Fruit fly (Drosophila melanogaster) whole organism, embryonic: Measurements from ENCODE around the gene CG31960.

Experiments
- C15 ChIP-seq: fragments of 200-800 bp; sonication (Bioruptor generic); IDR thresholded peaks from 3 replicates; pipeline ENCODE4 v1.3.6; 2022; ENCODE audit warnings: missing biosample characterization, missing genetic modification characterization
- CG10431 ChIP-seq: fragments of 200-800 bp; sonication (Bioruptor generic); optimal IDR thresholded peaks from 3 replicates; lab custom pipeline; 2018; ENCODE audit warnings: missing biosample characterization, mild to moderate bottlenecking, missing genetic modification characterization
- CG10462 ChIP-seq: fragments of 200-800 bp; sonication (Bioruptor generic); optimal IDR thresholded peaks from 2 replicates; lab custom pipeline; 2016; ENCODE audit warnings: missing biosample characterization, missing genetic modification characterization
- CG16815 ChIP-seq: fragments of 200-800 bp; sonication (Bioruptor generic); optimal IDR thresholded peaks from 3 replicates; lab custom pipeline; 2017; ENCODE audit warnings: missing biosample characterization, mild to moderate bottlenecking, missing genetic modification characterization
- CG1832 ChIP-seq: fragments of 200-800 bp; sonication (Bioruptor generic); optimal IDR thresholded peaks from 2 replicates; lab custom pipeline; 2017; ENCODE audit warnings: missing biosample characterization, mild to moderate bottlenecking, missing genetic modification characterization, inconsistent platforms
- CG18764 ChIP-seq: fragments of 200-800 bp; sonication (Bioruptor generic); optimal IDR thresholded peaks from 3 replicates; lab custom pipeline; 2016; ENCODE audit warnings: missing biosample characterization, missing genetic modification characterization
- CG34224 ChIP-seq: fragments of 200-800 bp; sonication (Bioruptor generic); IDR thresholded peaks from 3 replicates; pipeline ENCODE4 v1.3.6; 2022; ENCODE audit warnings: missing biosample characterization, missing genetic modification characterization; ENCODE audit not compliant: partially characterized antibody
- CG4328 ChIP-seq: fragments of 200-800 bp; sonication (Bioruptor generic); optimal IDR thresholded peaks from 3 replicates; lab custom pipeline; 2017; ENCODE audit warnings: missing biosample characterization, missing genetic modification reagents, missing genetic modification characterization
- CG4707 ChIP-seq: fragments of 200-800 bp; sonication (Bioruptor generic); optimal IDR thresholded peaks from 2 replicates; lab custom pipeline; 2018; ENCODE audit warnings: missing biosample characterization, mild to moderate bottlenecking, missing genetic modification characterization, moderate library complexity
- CG6765 ChIP-seq: fragments of 200-800 bp; sonication (Bioruptor generic); optimal IDR thresholded peaks from 3 replicates; lab custom pipeline; 2017; ENCODE audit warnings: missing biosample characterization, mild to moderate bottlenecking, missing genetic modification characterization
- CG7271 ChIP-seq: fragments of 200-800 bp; sonication (Bioruptor generic); optimal IDR thresholded peaks from 2 replicates; lab custom pipeline; 2018; ENCODE audit warnings: missing biosample characterization, mild to moderate bottlenecking, missing genetic modification characterization, moderate library complexity
- CG7357 ChIP-seq: fragments of 200-800 bp; sonication (Bioruptor generic); IDR thresholded peaks from 3 replicates; pipeline ENCODE4 v1.3.6; 2022; ENCODE audit warnings: missing biosample characterization, missing genetic modification characterization
- CG9727 ChIP-seq: fragments of 200-800 bp; sonication (Bioruptor generic); optimal IDR thresholded peaks from 3 replicates; lab custom pipeline; 2017; ENCODE audit warnings: missing biosample characterization, mild to moderate bottlenecking, missing genetic modification characterization
- Dad ChIP-seq: fragments of 200-800 bp; sonication (Bioruptor generic); optimal IDR thresholded peaks from 3 replicates; lab custom pipeline; 2016; ENCODE audit warnings: missing biosample characterization, missing genetic modification characterization
- Dek ChIP-seq: fragments of 200-800 bp; sonication (Bioruptor generic); optimal IDR thresholded peaks from 3 replicates; lab custom pipeline; 2019; ENCODE audit warnings: missing biosample characterization, mild to moderate bottlenecking, missing genetic modification characterization, moderate library complexity
- Doc2 ChIP-seq: fragments of 200-800 bp; sonication (Bioruptor generic); IDR thresholded peaks from 2 replicates; pipeline ENCODE4 v1.3.6; 2022; ENCODE audit warnings: missing biosample characterization, missing genetic modification characterization
- E2f1 ChIP-seq: fragments of 200-800 bp; sonication (Bioruptor generic); IDR thresholded peaks from 2 replicates; pipeline ENCODE4 v1.3.6; 2022; ENCODE audit warnings: missing biosample characterization, missing genetic modification characterization
- Fer3 ChIP-seq: fragments of 200-800 bp; sonication (Bioruptor generic); optimal IDR thresholded peaks from 2 replicates; lab custom pipeline; 2018; ENCODE audit warnings: missing biosample characterization, mild to moderate bottlenecking, missing genetic modification characterization, moderate library complexity
- H15 ChIP-seq: fragments of 200-800 bp; sonication (Bioruptor generic); IDR thresholded peaks from 3 replicates; pipeline ENCODE4 v1.3.6; 2022; ENCODE audit warnings: missing biosample characterization, missing genetic modification characterization
- Lim3 ChIP-seq: fragments of 200-800 bp; sonication (Bioruptor generic); IDR thresholded peaks from 2 replicates; pipeline ENCODE4 v1.3.6; 2022; ENCODE audit warnings: missing biosample characterization, missing genetic modification characterization
- Med ChIP-seq: fragments of 200-800 bp; sonication (Bioruptor generic); peaks from one replicate; lab custom pipeline; 2016; ENCODE audit warnings: missing biosample characterization, missing genetic modification characterization, mild to moderate bottlenecking, inconsistent platforms, moderate library complexity
- NFAT ChIP-seq: fragments of 200-800 bp; sonication (Bioruptor generic); IDR thresholded peaks from 2 replicates; pipeline ENCODE4 v1.3.6; 2022; ENCODE audit warnings: missing biosample characterization, missing genetic modification characterization
- Scr ChIP-seq: fragments of 200-800 bp; sonication (Bioruptor generic); IDR thresholded peaks from 2 replicates; pipeline ENCODE4 v1.3.6; 2022; ENCODE audit warnings: missing biosample characterization, missing genetic modification characterization; ENCODE audit not compliant: partially characterized antibody
- Spps ChIP-seq: fragments of 200-800 bp; sonication (Bioruptor generic); optimal IDR thresholded peaks from 2 replicates; lab custom pipeline; 2018; ENCODE audit warnings: missing biosample characterization, mild to moderate bottlenecking, missing genetic modification characterization
- Trl ChIP-seq, 3 experiments: fragments of >200 bp in 2 of 3; fragments of 200-800 bp in 1 of 3; sonication (Bioruptor generic) in 1 of 3; optimal IDR thresholded peaks; 2 replicates in 1 of 3; 3 replicates in 2 of 3; lab custom pipeline; 2016 to 2017; ENCODE audit warnings: missing biosample characterization in 1 of 3, missing genetic modification characterization in 1 of 3
- Xrp1 ChIP-seq: fragments of 200-800 bp; sonication (Bioruptor generic); IDR thresholded peaks from 2 replicates; pipeline ENCODE4 v1.3.6; 2022; ENCODE audit warnings: missing biosample characterization, missing genetic modification characterization
- ase ChIP-seq: fragments of 200-800 bp; sonication (Bioruptor generic); IDR thresholded peaks from 3 replicates; pipeline ENCODE4 v1.3.6; 2022; ENCODE audit warnings: missing biosample characterization, missing genetic modification characterization
- bab2 ChIP-seq: fragments of 200-800 bp; sonication (Bioruptor generic); optimal IDR thresholded peaks from 2 replicates; lab custom pipeline; 2016; ENCODE audit warnings: missing biosample characterization, missing genetic modification characterization
- bcd ChIP-seq: fragments of 200-800 bp; sonication (Bioruptor generic); optimal IDR thresholded peaks from 2 replicates; lab custom pipeline; 2017; ENCODE audit warnings: missing biosample characterization, mild to moderate bottlenecking, missing genetic modification characterization
- bigmax ChIP-seq: fragments of 200-800 bp; sonication (Bioruptor generic); optimal IDR thresholded peaks from 2 replicates; lab custom pipeline; 2018; ENCODE audit warnings: missing biosample characterization, mild to moderate bottlenecking, missing genetic modification characterization
- cato ChIP-seq: fragments of 200-800 bp; sonication (Bioruptor generic); optimal IDR thresholded peaks from 2 replicates; lab custom pipeline; 2016; ENCODE audit warnings: missing biosample characterization, missing genetic modification characterization, borderline replicate concordance
- corto ChIP-seq: fragments of 200-800 bp; sonication (Bioruptor generic); optimal IDR thresholded peaks from 2 replicates; lab custom pipeline; 2016; ENCODE audit warnings: missing biosample characterization, mild to moderate bottlenecking, missing genetic modification characterization, moderate library complexity
- crol ChIP-seq: fragments of 200-800 bp; sonication (Bioruptor generic); IDR thresholded peaks from 2 replicates; pipeline ENCODE4 v1.3.6; 2022; ENCODE audit warnings: missing biosample characterization, missing genetic modification characterization
- dmrt99B ChIP-seq: fragments of 200-800 bp; sonication (Bioruptor generic); optimal IDR thresholded peaks from 2 replicates; lab custom pipeline; 2018; ENCODE audit warnings: missing biosample characterization, mild to moderate bottlenecking, missing genetic modification characterization, moderate library complexity
- dysf ChIP-seq: fragments of 200-800 bp; sonication (Bioruptor generic); IDR thresholded peaks from 3 replicates; pipeline ENCODE4 v1.3.6; 2022; ENCODE audit warnings: missing biosample characterization, missing genetic modification characterization
- ftz-f1 ChIP-seq: fragments of 200-800 bp; sonication (Bioruptor generic); optimal IDR thresholded peaks from 2 replicates; lab custom pipeline; 2016; ENCODE audit warnings: missing biosample characterization, missing genetic modification characterization
- fu2 ChIP-seq: fragments of 200-800 bp; sonication (Bioruptor generic); optimal IDR thresholded peaks from 2 replicates; lab custom pipeline; 2016; ENCODE audit warnings: missing biosample characterization, missing genetic modification characterization
- gsb ChIP-seq: fragments of 200-800 bp; sonication (Bioruptor generic); IDR thresholded peaks from 2 replicates; pipeline ENCODE4 v1.3.6; 2022; ENCODE audit warnings: missing biosample characterization, missing genetic modification characterization
- hbn ChIP-seq: fragments of 200-800 bp; sonication (Bioruptor generic); IDR thresholded peaks from 2 replicates; pipeline ENCODE4 v1.3.6; 2022; ENCODE audit warnings: missing biosample characterization, missing genetic modification characterization; ENCODE audit not compliant: partially characterized antibody
- luna ChIP-seq: fragments of 200-800 bp; sonication (Bioruptor generic); optimal IDR thresholded peaks from 2 replicates; lab custom pipeline; 2016; ENCODE audit warnings: missing biosample characterization, missing genetic modification characterization
- peb ChIP-seq: fragments of 200-800 bp; sonication (Bioruptor generic); IDR thresholded peaks from 2 replicates; pipeline ENCODE4 v1.3.6; 2022; ENCODE audit warnings: missing biosample characterization, missing genetic modification characterization
- salm ChIP-seq: fragments of 200-800 bp; sonication (Bioruptor generic); optimal IDR thresholded peaks from 2 replicates; lab custom pipeline; 2018; ENCODE audit warnings: missing biosample characterization, mild to moderate bottlenecking, missing genetic modification characterization
- schlank ChIP-seq: fragments of 200-800 bp; sonication (Bioruptor generic); optimal IDR thresholded peaks from 2 replicates; lab custom pipeline; 2018; ENCODE audit warnings: missing biosample characterization, mild to moderate bottlenecking, missing genetic modification characterization
- sd ChIP-seq: fragments of 200-800 bp; sonication (Bioruptor generic); optimal IDR thresholded peaks from 3 replicates; lab custom pipeline; 2018; ENCODE audit warnings: missing biosample characterization, mild to moderate bottlenecking, missing genetic modification characterization, moderate library complexity
- sens-2 ChIP-seq: fragments of 200-800 bp; sonication (Bioruptor generic); IDR thresholded peaks from 2 replicates; pipeline ENCODE4 v1.3.6; 2022; ENCODE audit warnings: missing biosample characterization, missing genetic modification characterization
- slbo ChIP-seq: fragments of 200-800 bp; sonication (Bioruptor generic); IDR thresholded peaks from 2 replicates; pipeline ENCODE4 v1.3.6; 2022; ENCODE audit warnings: missing biosample characterization, missing genetic modification characterization
- stwl ChIP-seq: fragments of 200-800 bp; sonication (Bioruptor generic); optimal IDR thresholded peaks from 3 replicates; lab custom pipeline; 2018; ENCODE audit warnings: missing biosample characterization, mild to moderate bottlenecking, missing genetic modification characterization, moderate library complexity
- tap ChIP-seq: fragments of 200-800 bp; optimal IDR thresholded peaks from 3 replicates; lab custom pipeline; 2019; ENCODE audit warnings: missing biosample characterization, mild to moderate bottlenecking, missing genetic modification characterization, moderate library complexity
- ttk ChIP-seq: fragments of 200-800 bp; sonication (Bioruptor generic); IDR thresholded peaks from 2 replicates; pipeline ENCODE4 v2.1.2; 2022; ENCODE audit warnings: missing biosample characterization, missing genetic modification characterization
- zfh1 ChIP-seq: fragments of 200-800 bp; sonication (Bioruptor generic); IDR thresholded peaks from 3 replicates; pipeline ENCODE4 v1.3.6; 2022; ENCODE audit warnings: missing biosample characterization, missing genetic modification characterization

The CG31960 gene

dm6 chr2L:3813255-3813875, 28.6 kb downstream of the CG31960 start, which contains the start of gene CG3407 (continued):
- no peak for TF ChIP-seq bab2 (GFP tag; lab: Kevin White, UChicago)
- TF ChIP-seq NFAT (GFP tag; lab: Robert Waterston, UW) = peak; percentile 42; the same call in 1 of the 2 replicates
- no peak for TF ChIP-seq crol
- peak; percentile 51 for TF ChIP-seq ftz-f1 (GFP tag; lab: Kevin White, UChicago)
- no peak for TF ChIP-seq Dad (GFP tag; lab: Kevin White, UChicago)
- no peak for TF ChIP-seq peb (GFP tag; lab: Robert Waterston, UW)
- TF ChIP-seq schlank (tag; lab: Kevin White, UChicago) = no peak
- TF ChIP-seq Spps (tag; lab: Kevin White, UChicago) = no peak
- peak; percentile 76 for TF ChIP-seq slbo (GFP tag; lab: Robert Waterston, UW)
- peak; percentile 80 for TF ChIP-seq CG34224 (GFP tag; lab: Robert Waterston, UW)
- TF ChIP-seq stwl (tag; lab: Kevin White, UChicago) = peak; percentile 97
- peak; percentile 46 for TF ChIP-seq CG10462 (GFP tag; lab: Kevin White, UChicago)
- no peak for TF ChIP-seq Doc2
- peak; percentile 37 for TF ChIP-seq fu2 (GFP tag; lab: Kevin White, UChicago)
- TF ChIP-seq tap (tag; lab: Kevin White, UChicago) = no peak
- TF ChIP-seq salm = no peak
- TF ChIP-seq ase (GFP tag; lab: Robert Waterston, UW) = no peak
- TF ChIP-seq zfh1 (GFP tag; lab: Robert Waterston, UW) = peak; percentile 53; the same call in 2 of the 3 replicates
- TF ChIP-seq Lim3 = no peak
- no peak for TF ChIP-seq luna (GFP tag; lab: Kevin White, UChicago)
- no peak for TF ChIP-seq C15 (GFP tag; lab: Robert Waterston, UW)
- TF ChIP-seq Med (GFP tag; lab: Kevin White, UChicago) = peak; percentile 92
- peak; percentile 22 for TF ChIP-seq bcd (GFP tag; lab: Kevin White, UChicago)
- no peak for TF ChIP-seq CG4328 (GFP tag; lab: Kevin White, UChicago)
- no peak for TF ChIP-seq sens-2 (GFP tag; lab: Robert Waterston, UW)
- TF ChIP-seq CG7357 (GFP tag; lab: Robert Waterston, UW) = no peak
- no peak for TF ChIP-seq dmrt99B (tag; lab: Kevin White, UChicago)
- 0 out of 3 replicates have a peak, but pooled peaks have one; percentile 19 for TF ChIP-seq dysf (GFP tag; lab: Robert Waterston, UW)
- TF ChIP-seq CG7271 (tag; lab: Kevin White, UChicago) = no peak
- TF ChIP-seq hbn (GFP tag; lab: Robert Waterston, UW) = peak; percentile 61
- no peak for TF ChIP-seq Trl (optimal IDR thresholded peaks at IDR 0.05; lab: Kevin White, UChicago)
- TF ChIP-seq Trl (GFP tag; optimal IDR thresholded peaks at IDR 0.05; lab: Kevin White, UChicago) = peak; percentile 40
- 0 out of 3 replicates have a peak, but pooled peaks have one; percentile 19 for TF ChIP-seq H15
- no peak for TF ChIP-seq bigmax (GFP tag; lab: Kevin White, UChicago)
- TF ChIP-seq Dek (tag; lab: Kevin White, UChicago) = peak; percentile 60
- TF ChIP-seq Fer3 (tag; lab: Kevin White, UChicago) = no peak
- no peak for TF ChIP-seq cato (GFP tag; lab: Kevin White, UChicago)
- no peak for TF ChIP-seq CG9727 (GFP tag; lab: Kevin White, UChicago)
- no peak for TF ChIP-seq CG6765 (GFP tag; lab: Kevin White, UChicago)
- TF ChIP-seq CG10431 (GFP tag; lab: Kevin White, UChicago) = no peak
- no peak for TF ChIP-seq gsb (GFP tag; lab: Robert Waterston, UW)
- no peak for TF ChIP-seq ttk
- TF ChIP-seq CG16815 (GFP tag; lab: Kevin White, UChicago) = peak; percentile 4
- TF ChIP-seq CG18764 (GFP tag; lab: Kevin White, UChicago) = no peak
- no peak for TF ChIP-seq corto (GFP tag; lab: Kevin White, UChicago)
- TF ChIP-seq Scr = peak; percentile 68
- TF ChIP-seq E2f1 = no peak
- TF ChIP-seq CG1832 (GFP tag; lab: Kevin White, UChicago) = no peak
- no peak for TF ChIP-seq sd (tag; lab: Kevin White, UChicago)
- no peak for TF ChIP-seq Xrp1 (GFP tag; lab: Robert Waterston, UW)
- no peak for TF ChIP-seq CG4707 (GFP tag; lab: Kevin White, UChicago)
